Fruit fly (Drosophila melanogaster) whole organism: ENCODE measurements around the gene CG31775.
"Not testable (repeated sequence)": the region's sequence is repeated elsewhere in the genome, so short reads cannot be mapped to it uniquely, and the experiment has no call there.

Source experiments
- CG8478 ChIP-seq: fragments of >200 bp; optimal IDR thresholded peaks from 2 replicates; lab custom pipeline; 2018; ENCODE audit warnings: inconsistent platforms
- Dll ChIP-seq: fragments of >200 bp; optimal IDR thresholded peaks from 2 replicates; lab custom pipeline; 2017
- EcR ChIP-seq, 2 experiments: fragments of >200 bp; optimal IDR thresholded peaks; 2 replicates each; lab custom pipeline; 2017; ENCODE audit warnings: missing biosample characterization in 2 of 2, missing genetic modification characterization in 2 of 2, missing genetic modification reagents in 2 of 2
- pan ChIP-seq: fragments of >200 bp; optimal IDR thresholded peaks from 2 replicates; lab custom pipeline; 2017
- psq ChIP-seq: fragments of >200 bp; optimal IDR thresholded peaks from 2 replicates; lab custom pipeline; 2017
- usp ChIP-seq: fragments of >200 bp; optimal IDR thresholded peaks from 2 replicates; lab custom pipeline; 2017; ENCODE audit warnings: missing biosample characterization, missing genetic modification characterization, mixed read lengths

The CG31775 gene

DNA sequence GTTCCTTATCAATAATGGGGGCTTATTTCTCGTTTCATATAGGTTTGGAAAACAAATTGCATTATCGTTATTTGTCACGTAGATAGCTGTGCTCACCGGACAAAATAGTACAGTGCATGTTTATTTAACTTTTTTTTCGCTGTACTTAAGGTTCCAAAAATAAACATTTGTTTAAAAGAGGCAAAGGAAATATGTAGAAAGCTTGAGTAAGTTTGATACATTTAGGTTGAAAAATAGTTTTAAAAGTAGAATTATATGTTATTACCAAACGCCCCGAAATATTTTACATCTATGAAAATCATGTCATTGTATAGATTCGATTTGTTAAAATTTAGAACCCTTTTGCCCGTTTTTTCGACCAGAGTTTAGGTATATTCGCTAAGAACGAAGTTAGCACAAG lies 2.0 kb downstream of the CG31775 start, which contains the start of gene CG31835:
Gene CG31835 (plus strand): TSS at position 301 of the 400 bp plus-strand sequence.
- TF ChIP-seq Dll (lab: Kevin White, UChicago); EcR (GFP tag; optimal IDR thresholded peaks at IDR 0.05; lab: Kevin White, UChicago); CG8478 (lab: Kevin White, UChicago): not testable (repeated sequence)

DNA sequence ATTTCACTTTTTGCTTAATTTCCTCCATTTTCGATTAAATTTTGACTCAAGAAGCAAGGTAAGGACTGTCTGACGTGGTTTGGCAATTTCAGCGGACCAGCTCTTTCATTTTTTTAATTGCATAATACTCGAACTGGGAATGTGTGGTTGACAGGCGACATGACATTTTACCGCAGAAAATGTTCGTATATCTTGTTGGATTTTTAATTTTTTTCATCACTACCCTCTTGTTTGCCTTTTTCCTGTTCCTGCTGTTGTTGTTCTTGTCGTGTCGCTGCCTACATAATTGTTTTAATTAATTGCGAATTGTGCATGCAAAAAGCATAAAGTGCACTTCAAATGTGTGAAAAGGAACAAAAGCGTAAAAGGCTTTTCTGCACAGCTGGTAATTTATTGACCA lies 7.5 kb downstream of the CG31775 start, which contains the start of gene CG42685:
Gene CG42685 (minus strand): TSS at position 101 of the 400 bp plus-strand sequence.
- TF ChIP-seq pan (lab: Kevin White, UChicago) (no peak), EcR (GFP tag; optimal IDR thresholded peaks at IDR 0.05; lab: Kevin White, UChicago) (no peak), usp (no peak), CG8478 (lab: Kevin White, UChicago) (no peak), Dll (lab: Kevin White, UChicago) (no peak), psq (lab: Kevin White, UChicago) (no peak)

dm6 chr2L:14713467-14713866 lies 24.1 kb downstream of the CG31775 start, which contains the start of gene CG34165:
CG34165 (plus strand) TSS chr2L:14713750.
- TF ChIP-seq CG8478 (lab: Kevin White, UChicago), result no peak

DNA sequence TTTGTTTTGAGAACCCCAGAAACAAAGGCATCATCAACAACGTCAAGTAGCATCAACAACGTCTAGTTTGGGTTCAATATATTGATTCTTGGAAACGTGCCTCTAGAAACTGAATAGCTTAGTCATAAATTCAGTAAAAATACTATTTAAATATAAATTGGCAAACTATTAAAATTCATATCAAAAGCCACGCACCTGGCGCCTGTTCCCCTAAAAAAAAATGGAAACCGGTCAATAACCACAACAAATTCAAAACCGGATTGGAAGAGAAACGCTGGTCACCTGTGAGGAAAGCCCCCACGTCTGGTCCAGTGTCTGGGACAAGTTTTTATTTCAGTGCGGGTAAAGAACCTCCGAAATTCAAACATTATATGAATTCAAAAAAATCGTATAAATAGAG lies 25.3 kb downstream of the CG31775 start, which contains the start of gene CG15282:
Gene CG15282 (plus strand): TSS at position 227 of the 400 bp plus-strand sequence.
- TF ChIP-seq EcR (GFP tag; optimal IDR thresholded peaks at IDR 0.05; lab: Kevin White, UChicago) (no peak), CG8478 (lab: Kevin White, UChicago) (no peak), Dll (lab: Kevin White, UChicago) (no peak), usp (no peak), psq (lab: Kevin White, UChicago) (no peak), pan (lab: Kevin White, UChicago) (no peak)

DNA sequence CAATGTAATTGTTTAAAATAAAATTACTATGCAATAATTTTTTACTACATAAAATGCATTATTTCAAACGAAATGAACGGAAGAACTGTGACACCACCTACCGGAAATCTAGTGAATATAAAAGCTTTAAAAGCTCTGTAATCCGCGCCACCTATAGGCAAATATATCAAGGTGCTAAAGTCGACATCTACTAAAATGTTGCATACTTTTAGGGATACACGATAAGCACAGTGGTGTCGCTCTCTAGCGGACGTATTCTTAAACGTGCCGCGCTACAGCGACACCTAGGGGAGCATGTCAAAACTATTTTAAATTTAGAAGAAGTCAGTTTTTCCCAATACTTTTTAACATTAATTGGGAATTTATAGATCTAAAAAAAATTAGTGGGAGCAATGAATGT lies 31.4 kb downstream of the CG31775 start:
- TF ChIP-seq CG8478 (lab: Kevin White, UChicago), result no peak
- TF ChIP-seq EcR (GFP tag; optimal IDR thresholded peaks at IDR 0.05; lab: Kevin White, UChicago), result no peak
- TF ChIP-seq psq (lab: Kevin White, UChicago), result no peak
- TF ChIP-seq Dll (lab: Kevin White, UChicago), result no peak
- TF ChIP-seq pan (lab: Kevin White, UChicago), result no peak
- TF ChIP-seq usp, result no peak

DNA sequence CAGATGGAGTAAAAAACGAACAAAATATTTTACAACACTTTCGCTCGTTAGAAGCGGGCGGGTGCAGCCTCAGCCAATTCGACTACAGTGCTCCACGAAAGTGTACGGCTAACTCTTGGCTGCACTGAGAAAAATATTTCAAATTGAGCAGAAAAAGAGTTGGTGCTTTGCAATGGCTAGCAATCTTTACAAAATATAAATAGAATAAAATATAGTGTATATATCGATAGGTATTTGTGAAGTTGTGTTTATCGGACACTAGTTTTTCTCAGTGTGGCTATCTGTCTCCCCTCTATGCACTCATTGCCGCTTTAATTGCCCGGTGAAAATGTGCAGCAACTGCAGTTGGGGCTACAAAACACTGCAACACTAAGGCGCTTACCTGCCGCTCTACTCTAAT lies 36.1 kb downstream of the CG31775 start:
- no peak for TF ChIP-seq psq (lab: Kevin White, UChicago)
- TF ChIP-seq Dll (lab: Kevin White, UChicago), result no peak
- TF ChIP-seq usp, result no peak
- TF ChIP-seq pan (lab: Kevin White, UChicago), result no peak
- TF ChIP-seq EcR (GFP tag; optimal IDR thresholded peaks at IDR 0.05; lab: Kevin White, UChicago), result no peak
- no peak for TF ChIP-seq CG8478 (lab: Kevin White, UChicago)

DNA sequence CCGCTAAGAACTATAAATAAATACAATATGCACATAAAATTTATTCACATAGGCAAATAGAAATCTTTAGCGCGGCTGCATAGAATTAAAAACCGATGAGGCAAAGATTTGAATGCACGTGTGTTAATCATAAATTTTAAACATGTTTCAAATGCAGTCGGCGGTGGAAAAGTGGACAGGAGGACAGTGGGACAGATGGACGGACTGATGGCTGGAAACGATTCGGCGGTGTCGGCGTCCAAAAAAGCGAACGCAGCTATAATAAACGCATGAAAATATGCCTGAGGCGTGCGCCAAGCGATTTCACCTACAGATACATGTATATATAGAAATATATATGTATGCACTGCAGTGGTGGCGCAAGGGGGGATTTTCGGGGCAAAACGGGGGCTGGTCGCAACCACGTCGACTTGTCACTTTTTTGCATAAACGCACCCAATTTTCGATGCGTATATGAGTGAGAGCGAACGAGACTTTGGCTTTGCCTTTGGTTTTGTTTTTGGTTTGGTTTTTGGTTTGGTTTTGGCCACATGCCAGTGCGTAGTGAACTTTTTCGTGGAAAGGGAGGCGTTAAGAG lies 38.0 kb downstream of the CG31775 start:
- TF ChIP-seq EcR (GFP tag; optimal IDR thresholded peaks at IDR 0.05; lab: Kevin White, UChicago) (no peak), Dll (lab: Kevin White, UChicago) (no peak), CG8478 (lab: Kevin White, UChicago) (no peak), psq (lab: Kevin White, UChicago) (no peak), pan (lab: Kevin White, UChicago) (no peak), usp (no peak)

DNA sequence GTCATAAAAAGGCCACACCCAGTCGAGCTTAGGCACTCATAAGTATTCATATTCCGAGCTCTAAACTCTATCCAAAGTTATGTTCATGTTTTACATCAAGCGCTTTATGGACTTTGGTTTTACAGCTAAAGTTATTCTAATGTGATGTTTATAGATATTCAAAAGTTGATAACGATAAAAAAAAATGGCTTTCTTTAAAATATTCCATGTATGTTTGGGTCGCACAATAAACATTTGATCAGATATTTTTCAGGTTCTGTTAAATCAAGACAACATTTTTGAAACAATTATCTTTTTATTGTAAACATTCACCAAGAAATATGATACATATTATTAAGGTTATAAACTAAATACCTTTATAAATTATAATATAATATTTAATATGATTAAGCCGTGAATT lies 38.6 kb downstream of the CG31775 start:
- TF ChIP-seq EcR (GFP tag; optimal IDR thresholded peaks at IDR 0.05; lab: Kevin White, UChicago) (no peak), CG8478 (lab: Kevin White, UChicago) (no peak), usp (no peak), Dll (lab: Kevin White, UChicago) (no peak), psq (lab: Kevin White, UChicago) (no peak), pan (lab: Kevin White, UChicago) (no peak)

DNA sequence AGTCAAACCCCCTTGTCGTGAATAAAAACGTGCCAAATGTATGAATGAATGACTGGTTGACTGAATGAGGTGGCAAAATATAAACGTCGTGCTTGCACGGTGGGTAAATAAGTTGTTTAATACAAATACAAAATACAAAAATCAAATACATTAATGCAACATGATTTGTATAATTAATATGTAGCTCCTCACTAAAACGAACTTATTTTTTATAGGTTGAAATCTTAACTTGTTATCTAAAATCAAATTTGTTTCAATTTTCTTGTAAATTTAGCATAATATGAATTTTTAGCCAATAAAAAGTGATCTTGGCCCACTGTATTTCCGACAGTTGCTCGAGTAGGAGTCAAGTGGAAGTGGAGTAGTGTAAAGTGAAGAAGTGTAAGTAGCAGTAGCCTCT lies 39.6 kb downstream of the CG31775 start:
- TF ChIP-seq psq (lab: Kevin White, UChicago), result no peak
- TF ChIP-seq CG8478 (lab: Kevin White, UChicago), result no peak
- TF ChIP-seq Dll (lab: Kevin White, UChicago), result no peak
- no peak for TF ChIP-seq EcR (GFP tag; optimal IDR thresholded peaks at IDR 0.05; lab: Kevin White, UChicago)
- no peak for TF ChIP-seq pan (lab: Kevin White, UChicago)
- no peak for TF ChIP-seq usp

- TF ChIP-seq CG8478 (lab: Kevin White, UChicago), result no peak
- TF ChIP-seq usp, result no peak
- TF ChIP-seq EcR (GFP tag; optimal IDR thresholded peaks at IDR 0.05; lab: Kevin White, UChicago), result no peak
- no peak for TF ChIP-seq pan (lab: Kevin White, UChicago)
- TF ChIP-seq psq (lab: Kevin White, UChicago), result no peak
- TF ChIP-seq Dll (lab: Kevin White, UChicago), result no peak
Measured at dm6 chr2L:14693620-14694019, 43.9 kb downstream of the CG31775 start.

dm6 chr2L:14690791-14691190 lies 46.8 kb downstream of the CG31775 start:
- TF ChIP-seq psq (lab: Kevin White, UChicago) (no peak), EcR (GFP tag; optimal IDR thresholded peaks at IDR 0.05; lab: Kevin White, UChicago) (no peak), pan (lab: Kevin White, UChicago) (no peak), CG8478 (lab: Kevin White, UChicago) (no peak), Dll (lab: Kevin White, UChicago) (no peak), usp (no peak)

- no peak for TF ChIP-seq psq (lab: Kevin White, UChicago)
- no peak for TF ChIP-seq Dll (lab: Kevin White, UChicago)
- no peak for TF ChIP-seq pan (lab: Kevin White, UChicago)
- no peak for TF ChIP-seq EcR (GFP tag; optimal IDR thresholded peaks at IDR 0.05; lab: Kevin White, UChicago)
- no peak for TF ChIP-seq CG8478 (lab: Kevin White, UChicago)
- no peak for TF ChIP-seq usp
Measured at dm6 chr2L:14690285-14690684, 47.3 kb downstream of the CG31775 start.
